Fruit fly (Drosophila melanogaster) whole organism, embryonic: ENCODE data around the gene Socs36E.

Experiments used
- ATbp ChIP-seq: fragments of 200-800 bp; sonication (Bioruptor generic); optimal IDR thresholded peaks from 2 replicates; lab custom pipeline; 2017; ENCODE audit warnings: missing biosample characterization, mild to moderate bottlenecking, missing genetic modification characterization, missing genetic modification reagents
- C15 ChIP-seq: fragments of 200-800 bp; sonication (Bioruptor generic); IDR thresholded peaks from 3 replicates; pipeline ENCODE4 v1.3.6; 2022; ENCODE audit warnings: missing biosample characterization, missing genetic modification characterization
- CG10543 ChIP-seq: fragments of 200-800 bp; sonication (Bioruptor generic); optimal IDR thresholded peaks from 3 replicates; lab custom pipeline; 2017; ENCODE audit warnings: missing biosample characterization, mild to moderate bottlenecking, missing genetic modification characterization, moderate library complexity
- CG10654 ChIP-seq: fragments of 200-800 bp; sonication (Bioruptor generic); optimal IDR thresholded peaks from 2 replicates; lab custom pipeline; 2016; ENCODE audit warnings: missing biosample characterization, missing genetic modification characterization
- CG11398 ChIP-seq: fragments of 200-800 bp; sonication (Bioruptor generic); optimal IDR thresholded peaks from 2 replicates; lab custom pipeline; 2016; ENCODE audit warnings: missing biosample characterization, missing genetic modification characterization
- CG13424 ChIP-seq: fragments of 200-800 bp; sonication (Bioruptor generic); optimal IDR thresholded peaks from 2 replicates; lab custom pipeline; 2019; ENCODE audit warnings: missing biosample characterization, mild to moderate bottlenecking, missing genetic modification characterization, moderate library complexity
- CG16815 ChIP-seq: fragments of 200-800 bp; sonication (Bioruptor generic); optimal IDR thresholded peaks from 3 replicates; lab custom pipeline; 2017; ENCODE audit warnings: missing biosample characterization, mild to moderate bottlenecking, missing genetic modification characterization
- CG17568 ChIP-seq: fragments of 200-800 bp; sonication (Bioruptor generic); optimal IDR thresholded peaks from 2 replicates; lab custom pipeline; 2018; ENCODE audit warnings: missing biosample characterization, mild to moderate bottlenecking, missing genetic modification characterization, moderate library complexity
- CG2129 ChIP-seq: fragments of 200-800 bp; sonication (Bioruptor generic); IDR thresholded peaks from 2 replicates; pipeline ENCODE4 v1.3.6; 2022; ENCODE audit warnings: missing biosample characterization, missing genetic modification characterization; ENCODE audit not compliant: partially characterized antibody
- CG4730 ChIP-seq: fragments of 200-800 bp; sonication (Bioruptor generic); IDR thresholded peaks from 2 replicates; pipeline ENCODE4 v1.3.6; 2022; ENCODE audit warnings: missing biosample characterization, missing genetic modification characterization
- CG7372 ChIP-seq: fragments of 200-800 bp; sonication (Bioruptor generic); IDR thresholded peaks from 2 replicates; pipeline ENCODE4 v1.3.6; 2022; ENCODE audit warnings: missing biosample characterization, missing genetic modification characterization
- CG7786 ChIP-seq: fragments of 200-800 bp; sonication (Bioruptor generic); optimal IDR thresholded peaks from 2 replicates; lab custom pipeline; 2016; ENCODE audit warnings: missing biosample characterization, missing genetic modification characterization
- CG8388 ChIP-seq: fragments of 200-800 bp; sonication (Bioruptor generic); optimal IDR thresholded peaks from 2 replicates; lab custom pipeline; 2019; ENCODE audit warnings: missing biosample characterization, mild to moderate bottlenecking, missing genetic modification characterization, moderate library complexity
- CG8924 ChIP-seq: fragments of 200-800 bp; optimal IDR thresholded peaks from 3 replicates; lab custom pipeline; 2019; ENCODE audit warnings: missing biosample characterization, mild to moderate bottlenecking, missing genetic modification characterization, moderate library complexity
- CG9797 ChIP-seq: fragments of 200-800 bp; sonication (Bioruptor generic); optimal IDR thresholded peaks from 3 replicates; lab custom pipeline; 2018; ENCODE audit warnings: missing biosample characterization, mild to moderate bottlenecking, missing genetic modification characterization
- CG9876 ChIP-seq: fragments of 200-800 bp; sonication (Bioruptor generic); optimal IDR thresholded peaks from 2 replicates; lab custom pipeline; 2016; ENCODE audit warnings: missing biosample characterization, missing genetic modification characterization
- CHES-1-like ChIP-seq: fragments of 200-800 bp; sonication (Bioruptor generic); optimal IDR thresholded peaks from 2 replicates; lab custom pipeline; 2016; ENCODE audit warnings: missing biosample characterization, missing genetic modification characterization
- CTCF ChIP-seq: fragments of 200-800 bp; sonication (Bioruptor generic); optimal IDR thresholded peaks from 2 replicates; lab custom pipeline; 2017; ENCODE audit warnings: missing biosample characterization, mild to moderate bottlenecking, missing genetic modification characterization, moderate library complexity
- Chrac-16 ChIP-seq: fragments of 200-800 bp; sonication (Bioruptor generic); optimal IDR thresholded peaks from 3 replicates; lab custom pipeline; 2016; ENCODE audit warnings: missing biosample characterization, missing genetic modification characterization
- Doc3 ChIP-seq: fragments of 200-800 bp; sonication (Bioruptor generic); IDR thresholded peaks from 3 replicates; pipeline ENCODE4 v1.3.6; 2022; ENCODE audit warnings: missing biosample characterization, missing genetic modification characterization; ENCODE audit not compliant: partially characterized antibody
- GATAe ChIP-seq: fragments of 200-800 bp; sonication (Bioruptor generic); conservative IDR thresholded peaks from 2 replicates; pipeline ENCODE4 v1.3.6; 2022; ENCODE audit warnings: missing biosample characterization, missing genetic modification characterization
- H2.0 ChIP-seq: fragments of 200-800 bp; sonication (Bioruptor generic); IDR thresholded peaks from 2 replicates; pipeline ENCODE4 v1.3.6; 2022; ENCODE audit warnings: missing biosample characterization, missing genetic modification characterization
- HLH3B ChIP-seq: fragments of 200-800 bp; sonication (Bioruptor generic); IDR thresholded peaks from 2 replicates; pipeline ENCODE4 v1.3.6; 2022; ENCODE audit warnings: missing biosample characterization, missing genetic modification characterization
- HLH54F ChIP-seq: fragments of 200-800 bp; sonication (Bioruptor generic); optimal IDR thresholded peaks from 3 replicates; lab custom pipeline; 2016; ENCODE audit warnings: missing biosample characterization, missing genetic modification characterization
- HmgZ ChIP-seq: fragments of 200-800 bp; sonication (Bioruptor generic); optimal IDR thresholded peaks from 2 replicates; lab custom pipeline; 2018; ENCODE audit warnings: missing biosample characterization, mild to moderate bottlenecking, missing genetic modification characterization
- Hr3 ChIP-seq: fragments of 200-800 bp; sonication (Bioruptor generic); optimal IDR thresholded peaks from 3 replicates; lab custom pipeline; 2016; ENCODE audit warnings: missing biosample characterization, missing genetic modification characterization
- NfI ChIP-seq: fragments of 200-800 bp; sonication (Bioruptor generic); optimal IDR thresholded peaks from 3 replicates; lab custom pipeline; 2018; ENCODE audit warnings: missing biosample characterization, mild to moderate bottlenecking, missing genetic modification characterization, moderate library complexity
- Oaz ChIP-seq: fragments of 200-800 bp; sonication (Bioruptor generic); IDR thresholded peaks from 2 replicates; pipeline ENCODE4 v1.3.6; 2022; ENCODE audit warnings: missing biosample characterization, missing genetic modification characterization
- Rx ChIP-seq: fragments of 200-800 bp; sonication (Bioruptor generic); IDR thresholded peaks from 2 replicates; pipeline ENCODE4 v1.3.6; 2022; ENCODE audit warnings: missing biosample characterization, missing genetic modification characterization
- ase ChIP-seq: fragments of 200-800 bp; sonication (Bioruptor generic); IDR thresholded peaks from 3 replicates; pipeline ENCODE4 v1.3.6; 2022; ENCODE audit warnings: missing biosample characterization, missing genetic modification characterization
- chif ChIP-seq, 2 experiments: fragments of 200-800 bp; sonication (Bioruptor generic); optimal IDR thresholded peaks; 3 replicates each; lab custom pipeline; 2016; ENCODE audit warnings: missing biosample characterization in 2 of 2, missing genetic modification characterization in 2 of 2
- croc ChIP-seq: fragments of 200-800 bp; sonication (Bioruptor generic); conservative IDR thresholded peaks from 3 replicates; pipeline ENCODE4 v1.3.6; 2022; ENCODE audit warnings: missing biosample characterization, missing genetic modification characterization
- gcm2 ChIP-seq: fragments of 200-800 bp; sonication (Bioruptor generic); optimal IDR thresholded peaks from 2 replicates; lab custom pipeline; 2016; ENCODE audit warnings: missing biosample characterization, missing genetic modification characterization
- gem ChIP-seq: fragments of 200-800 bp; sonication (Bioruptor generic); optimal IDR thresholded peaks from 2 replicates; lab custom pipeline; 2019; ENCODE audit warnings: missing biosample characterization, mild to moderate bottlenecking, missing genetic modification characterization, moderate library complexity
- gfzf ChIP-seq: fragments of 200-800 bp; sonication (Bioruptor generic); optimal IDR thresholded peaks from 2 replicates; lab custom pipeline; 2016; ENCODE audit warnings: missing biosample characterization, mild to moderate bottlenecking, missing genetic modification characterization, moderate library complexity
- gsb ChIP-seq: fragments of 200-800 bp; sonication (Bioruptor generic); IDR thresholded peaks from 2 replicates; pipeline ENCODE4 v1.3.6; 2022; ENCODE audit warnings: missing biosample characterization, missing genetic modification characterization
- knrl ChIP-seq: fragments of 200-800 bp; sonication (Bioruptor generic); IDR thresholded peaks from 3 replicates; pipeline ENCODE4 v1.3.6; 2022; ENCODE audit warnings: missing biosample characterization, missing genetic modification characterization; ENCODE audit not compliant: partially characterized antibody
- lab ChIP-seq: fragments of 200-800 bp; sonication (Bioruptor generic); optimal IDR thresholded peaks from 3 replicates; lab custom pipeline; 2017; ENCODE audit warnings: missing biosample characterization, missing genetic modification characterization, mild to moderate bottlenecking, moderate library complexity, missing genetic modification reagents
- lbe ChIP-seq: fragments of 200-800 bp; sonication (Bioruptor generic); optimal IDR thresholded peaks from 2 replicates; lab custom pipeline; 2016; ENCODE audit warnings: missing biosample characterization, mild to moderate bottlenecking, missing genetic modification characterization
- pho ChIP-seq: fragments of 200-800 bp; sonication (Bioruptor generic); optimal IDR thresholded peaks from 2 replicates; lab custom pipeline; 2016; ENCODE audit warnings: missing biosample characterization, missing genetic modification characterization
- pnt ChIP-seq: fragments of 200-800 bp; sonication (Bioruptor generic); optimal IDR thresholded peaks from 3 replicates; lab custom pipeline; 2016; ENCODE audit warnings: missing biosample characterization, missing genetic modification characterization
- prd ChIP-seq, 3 experiments: fragments of >200 bp in 2 of 3; fragments of 200-800 bp in 1 of 3; sonication (Bioruptor generic) in 1 of 3; optimal IDR thresholded peaks in 2 of 3; IDR thresholded peaks in 1 of 3; 2 replicates in 2 of 3; 3 replicates in 1 of 3; pipeline versions ENCODE4 v1.3.6 to Lab custom; 2017 to 2022; ENCODE audit warnings: missing biosample characterization in 1 of 3, missing genetic modification characterization in 1 of 3
- ranshi ChIP-seq: fragments of 200-800 bp; sonication (Bioruptor generic); IDR thresholded peaks from 2 replicates; pipeline ENCODE4 v1.3.6; 2022; ENCODE audit warnings: missing biosample characterization, missing genetic modification characterization
- slou ChIP-seq: fragments of 200-800 bp; sonication (Bioruptor generic); optimal IDR thresholded peaks from 3 replicates; lab custom pipeline; 2016; ENCODE audit warnings: missing biosample characterization, missing genetic modification characterization
- tin ChIP-seq: fragments of 200-800 bp; sonication (Bioruptor generic); optimal IDR thresholded peaks from 3 replicates; lab custom pipeline; 2016; ENCODE audit warnings: missing biosample characterization, missing genetic modification characterization
- tll ChIP-seq, 2 experiments: fragments of 200-800 bp in 1 of 2; fragments of >200 bp in 1 of 2; sonication (Bioruptor generic) in 1 of 2; optimal IDR thresholded peaks; 2 replicates each; lab custom pipeline; 2017 to 2019; ENCODE audit warnings: missing biosample characterization in 2 of 2, missing genetic modification characterization in 2 of 2, mild to moderate bottlenecking in 1 of 2, moderate library complexity in 1 of 2
- wek ChIP-seq: fragments of 200-800 bp; sonication (Bioruptor generic); optimal IDR thresholded peaks from 3 replicates; lab custom pipeline; 2018; ENCODE audit warnings: missing biosample characterization, mild to moderate bottlenecking, missing genetic modification characterization, moderate library complexity
- zfh1 ChIP-seq: fragments of 200-800 bp; sonication (Bioruptor generic); IDR thresholded peaks from 3 replicates; pipeline ENCODE4 v1.3.6; 2022; ENCODE audit warnings: missing biosample characterization, missing genetic modification characterization

Gene Socs36E

dm6 chr2L:18121367-18122230, 30.6 kb downstream of the Socs36E start (continued):
- TF ChIP-seq CG13424 (tag; lab: Kevin White, UChicago) (peak; percentile 33), CG7372 (0 out of 2 replicates have a peak, but pooled peaks have one; percentile 10), Hr3 (GFP tag; lab: Kevin White, UChicago) (peak; percentile 34), gem (peak; percentile 70), slou (GFP tag; lab: Kevin White, UChicago) (peak; percentile 22), CG7786 (GFP tag; lab: Kevin White, UChicago) (peak; percentile 27), tin (peak; percentile 32), chif (GFP tag; optimal IDR thresholded peaks at IDR 0.05; lab: Kevin White, UChicago) (peak; percentile 28 to 35), Oaz (GFP tag; lab: Robert Waterston, UW) (no peak), Chrac-16 (GFP tag; lab: Kevin White, UChicago) (peak; percentile 33), gcm2 (no peak), Rx (peak; percentile 5; the same call in 1 of the 2 replicates), GATAe (GFP tag; lab: Robert Waterston, UW) (no peak), C15 (GFP tag; lab: Robert Waterston, UW) (no peak), CG4730 (GFP tag; lab: Robert Waterston, UW) (no peak), CG9797 (GFP tag; lab: Kevin White, UChicago) (no peak), CHES-1-like (GFP tag; lab: Kevin White, UChicago) (peak; percentile 3), zfh1 (no peak), pho (GFP tag; lab: Kevin White, UChicago) (peak; percentile 17), gfzf (GFP tag; lab: Kevin White, UChicago) (no peak), prd (optimal IDR thresholded peaks at IDR 0.05; lab: Kevin White, UChicago) (no peak), prd (GFP tag; IDR thresholded peaks at IDR 0.05; lab: Robert Waterston, UW) (peak; percentile 74), H2.0 (GFP tag; lab: Robert Waterston, UW) (peak; percentile 46), CG16815 (GFP tag; lab: Kevin White, UChicago) (peak; percentile 5), HLH3B (GFP tag; lab: Robert Waterston, UW) (peak; percentile 50; the same call in 1 of the 2 replicates), gsb (no peak), HLH54F (GFP tag; lab: Kevin White, UChicago) (no peak), Doc3 (GFP tag; lab: Robert Waterston, UW) (no peak), CG8924 (tag; lab: Kevin White, UChicago) (no peak), CG17568 (GFP tag; lab: Kevin White, UChicago) (no peak), CG10543 (GFP tag; lab: Kevin White, UChicago) (no peak), NfI (GFP tag; lab: Kevin White, UChicago) (peak; percentile 24), tll (GFP tag; optimal IDR thresholded peaks at IDR 0.05; lab: Kevin White, UChicago) (no peak), ase (GFP tag; lab: Robert Waterston, UW) (0 out of 3 replicates have a peak, but pooled peaks have one; percentile 49), CG11398 (GFP tag; lab: Kevin White, UChicago) (no peak), wek (GFP tag; lab: Kevin White, UChicago) (no peak), lab (peak; percentile 68), knrl (no peak), pnt (GFP tag; lab: Kevin White, UChicago) (peak; percentile 59), croc (GFP tag; lab: Robert Waterston, UW) (no peak; the same call in 2 of the 3 replicates), ATbp (GFP tag; lab: Kevin White, UChicago) (peak; percentile 45), CG9876 (GFP tag; lab: Kevin White, UChicago) (no peak), lbe (peak; percentile 78), CG10654 (GFP tag; lab: Kevin White, UChicago) (no peak), CTCF (GFP tag; lab: Kevin White, UChicago) (no peak), CG8388 (GFP tag; lab: Kevin White, UChicago) (peak; percentile 35), ranshi (peak; percentile 27; the same call in 1 of the 2 replicates), CG2129 (GFP tag; lab: Robert Waterston, UW) (no peak), HmgZ (tag; lab: Kevin White, UChicago) (no peak)
